Worm (Caenorhabditis elegans) whole organism, late embryonic: ENCODE measurements around the gene F10E9.12.

Experiments used
- ceh-30 ChIP-seq: fragments of 150-350 bp; optimal IDR thresholded peaks from 2 replicates; lab custom pipeline; 2014; ENCODE audit warnings: missing biosample characterization, missing genetic modification characterization
- ceh-31 ChIP-seq: sonication (generic microtip); optimal IDR thresholded peaks from 2 replicates; lab custom pipeline; 2016; ENCODE audit warnings: missing genetic modification characterization, missing compliant biosample characterization
- hlh-8 ChIP-seq: sonication (generic microtip); optimal IDR thresholded peaks from 2 replicates; lab custom pipeline; 2016; ENCODE audit warnings: missing genotype, missing genetic modification characterization, missing compliant biosample characterization
- nhr-11 ChIP-seq: fragments of 150-350 bp; optimal IDR thresholded peaks from 2 replicates; lab custom pipeline; 2014; ENCODE audit warnings: missing biosample characterization, missing genetic modification characterization

- no peak for TF ChIP-seq ceh-31 (tag; lab: Kevin White, UChicago)
- no peak for TF ChIP-seq hlh-8 (tag; lab: Kevin White, UChicago)
- no peak for TF ChIP-seq ceh-30
- no peak for TF ChIP-seq nhr-11 (tag; lab: Kevin White, UChicago)
These were observed 13.9 kb upstream of the F10E9.12 start, which contains the start of gene F10E9.3 for ce11 chrIII:8310239-8311057.
